Fruit fly (Drosophila melanogaster): ENCODE data around the gene Stip1.
A peak's percentile ranks its signal among the peaks of the same experiment; 100 is the strongest.

Gene Stip1

dm6 chr2L:277122-277671 lies 17.7 kb upstream of the Stip1 start, which contains the start of gene smo (continued):
- no peak for TF ChIP-seq fu2 (GFP tag; optimal IDR thresholded peaks at IDR 0.05)
- peak; percentile 5 for TF ChIP-seq CG4424 (GFP tag; optimal IDR thresholded peaks at IDR 0.05)
- peak; percentile 29 for TF ChIP-seq CG9876 (GFP tag; optimal IDR thresholded peaks at IDR 0.05)
- TF ChIP-seq CG6791 (GFP tag; IDR thresholded peaks at IDR 0.05; ENCODE audit: partially characterized antibody): peak; percentile 81; the same call in 2 of the 3 replicates
- peak; percentile 13 for TF ChIP-seq caup (GFP tag; optimal IDR thresholded peaks at IDR 0.05; ENCODE audit: severe bottlenecking)
- no peak for TF ChIP-seq gem (tag; optimal IDR thresholded peaks at IDR 0.05)
- TF ChIP-seq zen (tag; optimal IDR thresholded peaks at IDR 0.05): peak; percentile 23
- TF ChIP-seq Hey (tag; optimal IDR thresholded peaks at IDR 0.05): no peak
- TF ChIP-seq luna (GFP tag; optimal IDR thresholded peaks at IDR 0.05): peak; percentile 16
- peak; percentile 51 for TF ChIP-seq Mad (GFP tag; optimal IDR thresholded peaks at IDR 0.05)
- TF ChIP-seq pros (GFP tag; optimal IDR thresholded peaks at IDR 0.05): no peak
- TF ChIP-seq PHDP (tag; optimal IDR thresholded peaks at IDR 0.05): peak; percentile 32
- TF ChIP-seq Ravus (GFP tag; IDR thresholded peaks at IDR 0.05): no peak
- peak; percentile 27 for TF ChIP-seq CG12942 (GFP tag; optimal IDR thresholded peaks at IDR 0.05)
- peak; percentile 15 for TF ChIP-seq Atf3 (GFP tag; optimal IDR thresholded peaks at IDR 0.05)
- TF ChIP-seq prd (optimal IDR thresholded peaks at IDR 0.05): no peak
- 0 out of 3 replicates have a peak, but pooled peaks have one; percentile 23 for TF ChIP-seq prd (GFP tag; IDR thresholded peaks at IDR 0.05)
- no peak for TF ChIP-seq cwo (GFP tag; optimal IDR thresholded peaks at IDR 0.05)
- TF ChIP-seq CG6854 (GFP tag; optimal IDR thresholded peaks at IDR 0.05): no peak
- TF ChIP-seq Poxn (GFP tag; IDR thresholded peaks at IDR 0.05): no peak
- TF ChIP-seq CG7928 (GFP tag; optimal IDR thresholded peaks at IDR 0.05): peak; percentile 7
- TF ChIP-seq CG33213 (GFP tag; optimal IDR thresholded peaks at IDR 0.05): peak; percentile 53
- peak; percentile 55 for TF ChIP-seq Bteb2 (GFP tag; optimal IDR thresholded peaks at IDR 0.05)
- TF ChIP-seq CG15514 (GFP tag; optimal IDR thresholded peaks at IDR 0.05): peak; percentile 69
- peak; percentile 72 for TF ChIP-seq bbx (GFP tag; IDR thresholded peaks at IDR 0.05; ENCODE audit: partially characterized antibody)
- no peak for TF ChIP-seq ro (GFP tag; IDR thresholded peaks at IDR 0.05)
- no peak for TF ChIP-seq pho (GFP tag; optimal IDR thresholded peaks at IDR 0.05)
- TF ChIP-seq otp (GFP tag; IDR thresholded peaks at IDR 0.05): no peak
- no peak for TF ChIP-seq MTF-1 (GFP tag; optimal IDR thresholded peaks at IDR 0.05; ENCODE audit: borderline replicate concordance)
- TF ChIP-seq ttk (GFP tag; IDR thresholded peaks at IDR 0.05): no peak
- TF ChIP-seq CG11723 (GFP tag; optimal IDR thresholded peaks at IDR 0.05): no peak
- TF ChIP-seq Fer3 (tag; optimal IDR thresholded peaks at IDR 0.05): no peak
- TF ChIP-seq salm (tag; optimal IDR thresholded peaks at IDR 0.05): no peak
- TF ChIP-seq Ets97D (GFP tag; optimal IDR thresholded peaks at IDR 0.05): peak; percentile 85
- TF ChIP-seq Spps (tag; optimal IDR thresholded peaks at IDR 0.05): no peak
- TF ChIP-seq CTCF (GFP tag; optimal IDR thresholded peaks at IDR 0.05): no peak
- TF ChIP-seq CG30431 (GFP tag; optimal IDR thresholded peaks at IDR 0.05): no peak
- peak; percentile 56 for TF ChIP-seq slp2 (GFP tag; optimal IDR thresholded peaks at IDR 0.05)
- TF ChIP-seq CG2129 (GFP tag; IDR thresholded peaks at IDR 0.05; ENCODE audit: partially characterized antibody): peak; percentile 71; the same call in 1 of the 2 replicates
- peak; percentile 96 for TF ChIP-seq CG17186 (GFP tag; optimal IDR thresholded peaks at IDR 0.05)
- TF ChIP-seq zfh2 (GFP tag; optimal IDR thresholded peaks at IDR 0.05): peak; percentile 34
- no peak for TF ChIP-seq B-H2 (GFP tag; optimal IDR thresholded peaks at IDR 0.05)
- TF ChIP-seq hbn (GFP tag; IDR thresholded peaks at IDR 0.05; ENCODE audit: partially characterized antibody): peak; percentile 79
- no peak for TF ChIP-seq CG12769 (tag; optimal IDR thresholded peaks at IDR 0.05)
- no peak for TF ChIP-seq lab (GFP tag; optimal IDR thresholded peaks at IDR 0.05)
- no peak for TF ChIP-seq CG18599 (GFP tag; optimal IDR thresholded peaks at IDR 0.05)
- TF ChIP-seq crol (GFP tag; IDR thresholded peaks at IDR 0.05): no peak; the same call in 1 of the 2 replicates
- TF ChIP-seq Hmr (GFP tag; optimal IDR thresholded peaks at IDR 0.05): peak; percentile 60
- no peak for TF ChIP-seq CG17912 (GFP tag; optimal IDR thresholded peaks at IDR 0.05)
- TF ChIP-seq CG14710 (tag; optimal IDR thresholded peaks at IDR 0.05): peak; percentile 84
